Fruit fly (Drosophila melanogaster) whole organism: ENCODE data around the gene Ssl1.

Experiments used
- CG8478 ChIP-seq: fragments of >200 bp; optimal IDR thresholded peaks from 2 replicates; lab custom pipeline; 2018; ENCODE audit warnings: inconsistent platforms
- Dll ChIP-seq: fragments of >200 bp; optimal IDR thresholded peaks from 2 replicates; lab custom pipeline; 2017
- EcR ChIP-seq, 2 experiments: fragments of >200 bp; optimal IDR thresholded peaks; 2 replicates each; lab custom pipeline; 2017; ENCODE audit warnings: missing biosample characterization in 2 of 2, missing genetic modification characterization in 2 of 2, missing genetic modification reagents in 2 of 2
- pan ChIP-seq: fragments of >200 bp; optimal IDR thresholded peaks from 2 replicates; lab custom pipeline; 2017
- psq ChIP-seq: fragments of >200 bp; optimal IDR thresholded peaks from 2 replicates; lab custom pipeline; 2017
- usp ChIP-seq: fragments of >200 bp; optimal IDR thresholded peaks from 2 replicates; lab custom pipeline; 2017; ENCODE audit warnings: missing biosample characterization, missing genetic modification characterization, mixed read lengths

Gene Ssl1

dm6 chr3L:22877934-22878333 is 955 bp upstream of the Ssl1 start:
- TF ChIP-seq Dll (lab: Kevin White, UChicago) = no peak
- no peak for TF ChIP-seq psq (lab: Kevin White, UChicago)
- no peak for TF ChIP-seq pan (lab: Kevin White, UChicago)
- TF ChIP-seq EcR (GFP tag; optimal IDR thresholded peaks at IDR 0.05; lab: Kevin White, UChicago) = no peak
- TF ChIP-seq CG8478 (lab: Kevin White, UChicago) = no peak

- TF ChIP-seq Dll (lab: Kevin White, UChicago) = no peak
- no peak for TF ChIP-seq EcR (GFP tag; optimal IDR thresholded peaks at IDR 0.05; lab: Kevin White, UChicago)
- no peak for TF ChIP-seq CG8478 (lab: Kevin White, UChicago)
- TF ChIP-seq psq (lab: Kevin White, UChicago) = no peak
- no peak for TF ChIP-seq usp (GFP tag; lab: Kevin White, UChicago)
- no peak for TF ChIP-seq pan (lab: Kevin White, UChicago)
Observed at dm6 chr3L:22879344-22879723, 445 bp downstream of the Ssl1 start.

dm6 chr3L:22880914-22881313 is 2.0 kb downstream of the Ssl1 start, which contains the start of gene slif:
Gene slif, plus strand, starts transcription at chr3L:22881045.
- TF ChIP-seq Dll (lab: Kevin White, UChicago) (no peak), EcR (GFP tag; optimal IDR thresholded peaks at IDR 0.05; lab: Kevin White, UChicago) (no peak), usp (GFP tag; lab: Kevin White, UChicago) (no peak), pan (lab: Kevin White, UChicago) (no peak), psq (lab: Kevin White, UChicago) (no peak), CG8478 (lab: Kevin White, UChicago) (no peak)

- TF ChIP-seq usp (GFP tag; lab: Kevin White, UChicago) (no peak), pan (lab: Kevin White, UChicago) (no peak), psq (lab: Kevin White, UChicago) (no peak), Dll (lab: Kevin White, UChicago) (no peak), CG8478 (lab: Kevin White, UChicago) (no peak), EcR (GFP tag; optimal IDR thresholded peaks at IDR 0.05; lab: Kevin White, UChicago) (no peak)
Observed at dm6 chr3L:22883649-22884048, 4.8 kb downstream of the Ssl1 start.

- TF ChIP-seq usp (GFP tag; lab: Kevin White, UChicago) = no peak
- no peak for TF ChIP-seq psq (lab: Kevin White, UChicago)
- TF ChIP-seq pan (lab: Kevin White, UChicago) = no peak
- no peak for TF ChIP-seq CG8478 (lab: Kevin White, UChicago)
- TF ChIP-seq EcR (GFP tag; optimal IDR thresholded peaks at IDR 0.05; lab: Kevin White, UChicago) = no peak
- no peak for TF ChIP-seq Dll (lab: Kevin White, UChicago)
Observed at dm6 chr3L:22884481-22884880, 5.6 kb downstream of the Ssl1 start.

- TF ChIP-seq pan (lab: Kevin White, UChicago) = no peak
- TF ChIP-seq Dll (lab: Kevin White, UChicago) = no peak
- TF ChIP-seq CG8478 (lab: Kevin White, UChicago) = no peak
- no peak for TF ChIP-seq psq (lab: Kevin White, UChicago)
- TF ChIP-seq usp (GFP tag; lab: Kevin White, UChicago) = no peak
- TF ChIP-seq EcR (GFP tag; optimal IDR thresholded peaks at IDR 0.05; lab: Kevin White, UChicago) = no peak
Observed at dm6 chr3L:22885843-22886242, 7.0 kb downstream of the Ssl1 start.

- TF ChIP-seq usp (GFP tag; lab: Kevin White, UChicago) = no peak
- TF ChIP-seq CG8478 (lab: Kevin White, UChicago) = no peak
- no peak for TF ChIP-seq EcR (GFP tag; optimal IDR thresholded peaks at IDR 0.05; lab: Kevin White, UChicago)
- TF ChIP-seq pan (lab: Kevin White, UChicago) = no peak
- no peak for TF ChIP-seq psq (lab: Kevin White, UChicago)
Observed at dm6 chr3L:22886939-22887338, 8.1 kb downstream of the Ssl1 start.

dm6 chr3L:22887677-22888076 is 8.8 kb downstream of the Ssl1 start:
- TF ChIP-seq EcR (GFP tag; optimal IDR thresholded peaks at IDR 0.05; lab: Kevin White, UChicago) (no peak), usp (GFP tag; lab: Kevin White, UChicago) (no peak), Dll (lab: Kevin White, UChicago) (no peak), pan (lab: Kevin White, UChicago) (no peak), psq (lab: Kevin White, UChicago) (no peak), CG8478 (lab: Kevin White, UChicago) (no peak)

- TF ChIP-seq psq (lab: Kevin White, UChicago) = no peak
- no peak for TF ChIP-seq CG8478 (lab: Kevin White, UChicago)
- no peak for TF ChIP-seq pan (lab: Kevin White, UChicago)
- no peak for TF ChIP-seq usp (GFP tag; lab: Kevin White, UChicago)
- TF ChIP-seq EcR (GFP tag; optimal IDR thresholded peaks at IDR 0.05; lab: Kevin White, UChicago) = no peak
- no peak for TF ChIP-seq Dll (lab: Kevin White, UChicago)
Observed at dm6 chr3L:22888591-22889258, 9.8 kb downstream of the Ssl1 start.

- TF ChIP-seq CG8478 (lab: Kevin White, UChicago) (no peak), usp (GFP tag; lab: Kevin White, UChicago) (no peak), Dll (lab: Kevin White, UChicago) (no peak), pan (lab: Kevin White, UChicago) (no peak), EcR (GFP tag; optimal IDR thresholded peaks at IDR 0.05; lab: Kevin White, UChicago) (no peak), psq (lab: Kevin White, UChicago) (no peak)
Observed at dm6 chr3L:22890024-22890423, 11.1 kb downstream of the Ssl1 start.

- no peak for TF ChIP-seq psq (lab: Kevin White, UChicago)
Observed at dm6 chr3L:22891009-22891408, 12.1 kb downstream of the Ssl1 start.
